Fruit fly (Drosophila melanogaster) whole organism, embryonic: ENCODE results near the gene CG46314.

Experiments used
- CG11085 ChIP-seq: fragments of 200-800 bp; sonication (Bioruptor generic); IDR thresholded peaks from 2 replicates; pipeline ENCODE4 v1.3.6; 2022; ENCODE audit warnings: missing biosample characterization, missing genetic modification characterization
- CG15514 ChIP-seq: fragments of 200-800 bp; sonication (Bioruptor generic); optimal IDR thresholded peaks from 3 replicates; lab custom pipeline; 2017; ENCODE audit warnings: missing biosample characterization, missing genetic modification characterization, mild to moderate bottlenecking, moderate library complexity, missing genetic modification reagents
- CG17568 ChIP-seq: fragments of 200-800 bp; sonication (Bioruptor generic); optimal IDR thresholded peaks from 2 replicates; lab custom pipeline; 2018; ENCODE audit warnings: missing biosample characterization, mild to moderate bottlenecking, missing genetic modification characterization, moderate library complexity
- CG18011 ChIP-seq: fragments of 200-800 bp; sonication (Bioruptor generic); optimal IDR thresholded peaks from 2 replicates; lab custom pipeline; 2017; ENCODE audit warnings: missing biosample characterization, missing genetic modification characterization, mild to moderate bottlenecking, moderate library complexity, missing genotype
- CG1832 ChIP-seq: fragments of 200-800 bp; sonication (Bioruptor generic); optimal IDR thresholded peaks from 2 replicates; lab custom pipeline; 2017; ENCODE audit warnings: missing biosample characterization, mild to moderate bottlenecking, missing genetic modification characterization, inconsistent platforms
- CG18619 ChIP-seq: fragments of 200-800 bp; sonication (Bioruptor generic); optimal IDR thresholded peaks from 3 replicates; lab custom pipeline; 2017; ENCODE audit warnings: missing biosample characterization, mild to moderate bottlenecking, missing genetic modification characterization
- CG2199 ChIP-seq: fragments of 200-800 bp; sonication (Bioruptor generic); IDR thresholded peaks from 3 replicates; pipeline ENCODE4 v1.3.6; 2022; ENCODE audit warnings: missing biosample characterization, missing genetic modification characterization
- CG2889 ChIP-seq: fragments of 200-800 bp; sonication (Bioruptor generic); IDR thresholded peaks from 3 replicates; pipeline ENCODE4 v1.3.6; 2022; ENCODE audit warnings: missing biosample characterization, missing genetic modification characterization
- CG31388 ChIP-seq: fragments of 200-800 bp; sonication (Bioruptor generic); optimal IDR thresholded peaks from 2 replicates; lab custom pipeline; 2016; ENCODE audit warnings: missing biosample characterization, missing genetic modification characterization
- CG31441 ChIP-seq: fragments of 200-800 bp; sonication (Bioruptor generic); IDR thresholded peaks from 2 replicates; pipeline ENCODE4 v1.3.6; 2022; ENCODE audit warnings: missing biosample characterization, missing genetic modification characterization
- CG32767 ChIP-seq: fragments of 200-800 bp; sonication (Bioruptor generic); IDR thresholded peaks from 2 replicates; pipeline ENCODE4 v1.3.6; 2022; ENCODE audit warnings: missing biosample characterization, missing genetic modification characterization
- CG32772 ChIP-seq: fragments of 200-800 bp; sonication (Bioruptor generic); IDR thresholded peaks from 2 replicates; pipeline ENCODE4 v1.3.6; 2022; ENCODE audit warnings: missing biosample characterization, missing genetic modification characterization
- CG3407 ChIP-seq: fragments of 200-800 bp; sonication (Bioruptor generic); optimal IDR thresholded peaks from 2 replicates; lab custom pipeline; 2018; ENCODE audit warnings: missing biosample characterization, mild to moderate bottlenecking, missing genetic modification characterization
- CG3838 ChIP-seq: fragments of 200-800 bp; sonication (Bioruptor generic); optimal IDR thresholded peaks from 3 replicates; lab custom pipeline; 2016; ENCODE audit warnings: missing biosample characterization, missing genetic modification characterization
- CG5953 ChIP-seq: fragments of 200-800 bp; sonication (Bioruptor generic); IDR thresholded peaks from 2 replicates; pipeline ENCODE4 v1.3.6; 2022; ENCODE audit warnings: missing biosample characterization, missing genetic modification characterization
- CG6683 ChIP-seq: fragments of 200-800 bp; sonication (Bioruptor generic); optimal IDR thresholded peaks from 2 replicates; lab custom pipeline; 2017; ENCODE audit warnings: missing biosample characterization, mild to moderate bottlenecking, missing genetic modification characterization, missing genetic modification reagents
- CG6765 ChIP-seq: fragments of 200-800 bp; sonication (Bioruptor generic); optimal IDR thresholded peaks from 3 replicates; lab custom pipeline; 2017; ENCODE audit warnings: missing biosample characterization, mild to moderate bottlenecking, missing genetic modification characterization
- CG8388 ChIP-seq: fragments of 200-800 bp; sonication (Bioruptor generic); optimal IDR thresholded peaks from 2 replicates; lab custom pipeline; 2019; ENCODE audit warnings: missing biosample characterization, mild to moderate bottlenecking, missing genetic modification characterization, moderate library complexity
- CG8924 ChIP-seq: fragments of 200-800 bp; optimal IDR thresholded peaks from 3 replicates; lab custom pipeline; 2019; ENCODE audit warnings: missing biosample characterization, mild to moderate bottlenecking, missing genetic modification characterization, moderate library complexity
- CG9797 ChIP-seq: fragments of 200-800 bp; sonication (Bioruptor generic); optimal IDR thresholded peaks from 3 replicates; lab custom pipeline; 2018; ENCODE audit warnings: missing biosample characterization, mild to moderate bottlenecking, missing genetic modification characterization
- Eip74EF ChIP-seq, 2 experiments: fragments of 200-800 bp in 1 of 2; fragments of >200 bp in 1 of 2; sonication (Bioruptor generic) in 1 of 2; optimal IDR thresholded peaks; 2 replicates each; lab custom pipeline; 2017 to 2019; ENCODE audit warnings: missing biosample characterization in 2 of 2, missing genetic modification characterization in 2 of 2, mild to moderate bottlenecking in 1 of 2, moderate library complexity in 1 of 2
- Ets97D ChIP-seq: fragments of 200-800 bp; sonication (Bioruptor generic); optimal IDR thresholded peaks from 3 replicates; lab custom pipeline; 2016; ENCODE audit warnings: missing biosample characterization, missing genetic modification characterization
- HmgD ChIP-seq: fragments of 200-800 bp; sonication (Bioruptor generic); optimal IDR thresholded peaks from 3 replicates; lab custom pipeline; 2016; ENCODE audit warnings: missing biosample characterization, missing genetic modification characterization
- Lpt ChIP-seq: fragments of >200 bp; optimal IDR thresholded peaks from 2 replicates; lab custom pipeline; 2018; ENCODE audit warnings: missing biosample characterization, missing genetic modification characterization
- NC2β ChIP-seq: fragments of 200-800 bp; sonication (Bioruptor generic); optimal IDR thresholded peaks from 2 replicates; lab custom pipeline; 2016; ENCODE audit warnings: missing biosample characterization, missing genetic modification characterization
- PHDP ChIP-seq: fragments of 200-800 bp; sonication (Bioruptor generic); optimal IDR thresholded peaks from 3 replicates; lab custom pipeline; 2018; ENCODE audit warnings: missing biosample characterization, mild to moderate bottlenecking, missing genetic modification characterization, moderate library complexity
- Pdp1 ChIP-seq, 2 experiments: fragments of 200-800 bp; sonication (Bioruptor generic); optimal IDR thresholded peaks; 3 replicates each; lab custom pipeline; 2016; ENCODE audit warnings: missing biosample characterization in 2 of 2, missing genetic modification characterization in 2 of 2, mild to moderate bottlenecking in 1 of 2, moderate library complexity in 1 of 2
- Spps ChIP-seq: fragments of 200-800 bp; sonication (Bioruptor generic); optimal IDR thresholded peaks from 2 replicates; lab custom pipeline; 2018; ENCODE audit warnings: missing biosample characterization, mild to moderate bottlenecking, missing genetic modification characterization
- ac ChIP-seq: fragments of 200-800 bp; sonication (Bioruptor generic); optimal IDR thresholded peaks from 3 replicates; lab custom pipeline; 2017; ENCODE audit warnings: missing biosample characterization, mild to moderate bottlenecking, missing genetic modification characterization
- esg ChIP-seq: fragments of 200-800 bp; sonication (Bioruptor generic); conservative IDR thresholded peaks from 2 replicates; pipeline ENCODE4 v1.3.6; 2022; ENCODE audit warnings: missing biosample characterization, missing genetic modification characterization
- klu ChIP-seq: fragments of 200-800 bp; sonication (Bioruptor generic); IDR thresholded peaks from 2 replicates; pipeline ENCODE4 v1.3.6; 2022; ENCODE audit warnings: missing biosample characterization, missing genetic modification characterization
- lmd ChIP-seq: fragments of 200-800 bp; sonication (Bioruptor generic); IDR thresholded peaks from 2 replicates; pipeline ENCODE4 v1.3.6; 2022; ENCODE audit warnings: missing biosample characterization, missing genetic modification characterization
- mld ChIP-seq: fragments of 200-800 bp; sonication (Bioruptor generic); IDR thresholded peaks from 3 replicates; pipeline ENCODE4 v1.3.6; 2022; ENCODE audit warnings: missing biosample characterization, missing genetic modification characterization; ENCODE audit not compliant: partially characterized antibody
- onecut ChIP-seq: fragments of 200-800 bp; sonication (Bioruptor generic); IDR thresholded peaks from 2 replicates; pipeline ENCODE4 v1.3.6; 2022; ENCODE audit warnings: missing biosample characterization, missing genetic modification characterization
- org-1 ChIP-seq: fragments of 200-800 bp; sonication (Bioruptor generic); optimal IDR thresholded peaks from 2 replicates; lab custom pipeline; 2017; ENCODE audit warnings: missing biosample characterization, missing genetic modification characterization
- pb ChIP-seq: fragments of 200-800 bp; sonication (Bioruptor generic); optimal IDR thresholded peaks from 3 replicates; lab custom pipeline; 2016; ENCODE audit warnings: missing biosample characterization, missing genetic modification characterization
- repo ChIP-seq: fragments of 200-800 bp; sonication (Bioruptor generic); optimal IDR thresholded peaks from 2 replicates; lab custom pipeline; 2016; ENCODE audit warnings: missing biosample characterization, missing genetic modification characterization
- salm ChIP-seq: fragments of 200-800 bp; sonication (Bioruptor generic); optimal IDR thresholded peaks from 2 replicates; lab custom pipeline; 2018; ENCODE audit warnings: missing biosample characterization, mild to moderate bottlenecking, missing genetic modification characterization
- shn ChIP-seq: fragments of 200-800 bp; sonication (Bioruptor generic); optimal IDR thresholded peaks from 3 replicates; lab custom pipeline; 2016; ENCODE audit warnings: missing biosample characterization, missing genetic modification characterization
- stwl ChIP-seq: fragments of 200-800 bp; sonication (Bioruptor generic); optimal IDR thresholded peaks from 3 replicates; lab custom pipeline; 2018; ENCODE audit warnings: missing biosample characterization, mild to moderate bottlenecking, missing genetic modification characterization, moderate library complexity
- sug ChIP-seq: fragments of 200-800 bp; optimal IDR thresholded peaks from 2 replicates; lab custom pipeline; 2019; ENCODE audit warnings: missing biosample characterization, mild to moderate bottlenecking, missing genetic modification characterization, moderate library complexity
- toy ChIP-seq: fragments of 200-800 bp; sonication (Bioruptor generic); IDR thresholded peaks from 2 replicates; pipeline ENCODE4 v1.3.6; 2022; ENCODE audit warnings: missing biosample characterization, missing genetic modification characterization
- trem ChIP-seq: fragments of 200-800 bp; optimal IDR thresholded peaks from 3 replicates; lab custom pipeline; 2019; ENCODE audit warnings: missing biosample characterization, mild to moderate bottlenecking, missing genetic modification characterization, moderate library complexity
- unc-4 ChIP-seq: fragments of 200-800 bp; sonication (Bioruptor generic); IDR thresholded peaks from 2 replicates; pipeline ENCODE4 v1.3.6; 2022; ENCODE audit warnings: missing biosample characterization, missing genetic modification characterization; ENCODE audit not compliant: partially characterized antibody
- wdn ChIP-seq: fragments of 200-800 bp; sonication (Bioruptor generic); IDR thresholded peaks from 2 replicates; pipeline ENCODE4 v1.3.6; 2022; ENCODE audit warnings: missing biosample characterization, missing genetic modification characterization

The CG46314 gene

DNA sequence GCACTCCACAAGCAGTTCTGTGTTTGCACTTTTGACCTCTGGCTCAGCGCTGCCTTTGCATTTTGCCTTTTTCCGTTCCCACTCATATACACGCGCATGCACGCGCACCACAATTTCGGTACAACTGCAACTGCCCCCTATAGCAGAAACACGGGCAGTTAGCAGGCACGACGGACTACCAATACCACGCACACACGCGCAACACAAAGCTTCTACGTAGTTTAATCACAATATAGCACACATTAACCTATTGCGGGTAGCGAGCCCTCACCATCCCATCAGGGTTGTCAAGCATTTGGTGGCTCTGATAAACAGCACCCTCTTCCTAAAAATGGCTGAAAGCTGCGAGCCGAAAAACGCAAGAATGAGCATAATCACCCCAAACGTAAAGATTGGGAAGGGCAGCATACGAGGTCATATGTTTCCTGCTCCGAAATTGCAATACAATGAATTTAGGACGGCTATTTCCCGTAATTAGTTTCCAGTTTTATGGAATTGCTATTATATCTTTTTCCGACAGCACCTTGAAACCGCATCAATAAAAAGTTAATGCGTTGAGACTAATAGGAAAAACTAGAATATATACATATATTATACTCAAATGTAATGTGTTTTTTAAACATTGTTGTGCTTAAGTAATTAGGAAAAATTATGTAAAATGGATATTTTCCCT is 4.3 kb upstream of the CG46314 start, which contains the start of gene Mondo (continued):
- TF ChIP-seq unc-4 (GFP tag; lab: Robert Waterston, UW), result no peak

DNA sequence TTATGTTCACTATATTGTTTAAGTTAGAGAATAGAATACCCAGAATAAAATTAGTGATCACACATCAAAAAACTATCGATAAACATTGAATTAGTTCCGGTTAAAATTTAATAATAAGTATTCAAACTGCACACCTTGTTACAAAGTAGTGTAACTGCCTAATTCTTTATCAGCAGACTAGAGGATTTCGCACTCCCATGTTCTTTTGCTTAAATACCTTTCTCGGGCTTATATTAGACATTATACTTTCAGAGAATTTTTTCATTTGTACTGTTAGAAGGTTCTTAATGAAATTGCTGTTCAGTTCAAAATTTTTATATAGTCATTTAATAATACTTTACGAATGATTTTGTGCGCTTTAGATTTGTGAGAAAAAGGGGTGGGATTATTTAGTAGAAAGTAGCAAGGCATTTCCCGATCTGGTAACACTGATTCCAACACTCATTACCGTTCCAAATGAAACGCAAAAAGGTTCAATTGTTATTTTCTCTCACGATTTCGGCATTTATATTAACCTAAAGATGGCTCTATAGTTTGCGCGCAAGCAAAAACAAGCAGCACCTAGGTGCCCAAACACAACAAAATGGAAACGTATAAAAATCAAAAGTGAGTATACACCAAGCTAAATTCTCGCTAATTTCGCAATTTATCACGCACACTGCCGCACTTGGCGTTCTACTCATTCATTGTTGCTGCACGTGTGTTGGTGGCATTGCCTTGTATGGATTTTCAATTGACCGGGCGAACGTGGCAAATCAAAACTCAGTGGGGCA is 3.5 kb upstream of the CG46314 start, which contains the start of gene crc:
Gene crc, plus strand, starts transcription at position 440 of the 773 bp plus-strand sequence.
- TF ChIP-seq CG1832 (GFP tag; lab: Kevin White, UChicago) (no peak), klu (GFP tag; lab: Robert Waterston, UW) (no peak), onecut (GFP tag; lab: Robert Waterston, UW) (no peak), mld (GFP tag; lab: Robert Waterston, UW) (no peak), stwl (peak; percentile 31), CG2199 (no peak), shn (GFP tag; lab: Kevin White, UChicago) (no peak), Eip74EF (GFP tag; optimal IDR thresholded peaks at IDR 0.05; lab: Kevin White, UChicago) (no peak), CG31388 (GFP tag; lab: Kevin White, UChicago) (no peak), CG3407 (no peak), Lpt (GFP tag; lab: Kevin White, UChicago) (no peak), CG9797 (peak; percentile 30), trem (peak; percentile 33), CG18619 (GFP tag; lab: Kevin White, UChicago) (no peak), CG6683 (no peak), CG18011 (no peak), CG15514 (GFP tag; lab: Kevin White, UChicago) (peak; percentile 59), CG3838 (GFP tag; lab: Kevin White, UChicago) (no peak), org-1 (GFP tag; lab: Kevin White, UChicago) (no peak), pb (no peak), toy (GFP tag; lab: Robert Waterston, UW) (no peak), unc-4 (GFP tag; lab: Robert Waterston, UW) (peak; percentile 44; the same call in 1 of the 2 replicates), esg (GFP tag; lab: Robert Waterston, UW) (0 out of 2 replicates have a peak, but pooled peaks have one; percentile 5), Pdp1 (GFP tag; optimal IDR thresholded peaks at IDR 0.05; lab: Kevin White, UChicago) (no peak), NC2β (no peak), CG32767 (GFP tag; lab: Robert Waterston, UW) (no peak), HmgD (no peak), CG32772 (GFP tag; lab: Robert Waterston, UW) (no peak), Ets97D (no peak), CG31441 (GFP tag; lab: Robert Waterston, UW) (0 out of 2 replicates have a peak, but pooled peaks have one; percentile 26), ac (GFP tag; lab: Kevin White, UChicago) (no peak), sug (tag; lab: Kevin White, UChicago) (peak; percentile 19), CG8388 (no peak), salm (no peak), PHDP (no peak), wdn (GFP tag; lab: Robert Waterston, UW) (no peak), CG6765 (GFP tag; lab: Kevin White, UChicago) (peak; percentile 31), lmd (GFP tag; lab: Robert Waterston, UW) (no peak), repo (GFP tag; lab: Kevin White, UChicago) (no peak), CG5953 (GFP tag; lab: Robert Waterston, UW) (no peak), CG8924 (peak; percentile 22), Spps (tag; lab: Kevin White, UChicago) (no peak), CG2889 (GFP tag; lab: Robert Waterston, UW) (no peak), CG17568 (peak; percentile 44), CG11085 (no peak)
